Worm (Caenorhabditis elegans) whole organism, L3 larva: ENCODE results near the gene nhr-35.

Source experiments
- aly-2 ChIP-seq: fragments of 150-350 bp; optimal IDR thresholded peaks from 2 replicates; lab custom pipeline; 2014; ENCODE audit warnings: missing biosample characterization, missing genetic modification characterization
- ama-1 ChIP-seq: fragments of 150-350 bp; optimal IDR thresholded peaks from 2 replicates; lab custom pipeline; 2018
- egl-27 ChIP-seq: sonication (generic microtip); optimal IDR thresholded peaks from 4 replicates; lab custom pipeline; 2017; ENCODE audit warnings: missing biosample characterization, missing genetic modification reagents, missing genetic modification characterization
- jun-1 ChIP-seq: fragments of 150-350 bp; optimal IDR thresholded peaks from 2 replicates; lab custom pipeline; 2014; ENCODE audit warnings: missing biosample characterization, missing genetic modification reagents, missing genetic modification characterization
- nfya-1 ChIP-seq: sonication (generic microtip); optimal IDR thresholded peaks from 2 replicates; lab custom pipeline; 2017; ENCODE audit warnings: missing genetic modification characterization, mild to moderate bottlenecking, missing compliant biosample characterization, antibody characterized with exemption, moderate library complexity; ENCODE audit not compliant: insufficient read depth
- nhr-11 ChIP-seq: fragments of 150-350 bp; optimal IDR thresholded peaks from 2 replicates; lab custom pipeline; 2014; ENCODE audit warnings: missing biosample characterization, missing genetic modification characterization
- nhr-12 ChIP-seq: fragments of 150-350 bp; optimal IDR thresholded peaks from 2 replicates; lab custom pipeline; 2014; ENCODE audit warnings: missing biosample characterization, missing genetic modification characterization
- tbx-2 ChIP-seq: sonication (generic microtip); optimal IDR thresholded peaks from 2 replicates; lab custom pipeline; 2016; ENCODE audit warnings: mild to moderate bottlenecking, missing genetic modification characterization, missing compliant biosample characterization

DNA sequence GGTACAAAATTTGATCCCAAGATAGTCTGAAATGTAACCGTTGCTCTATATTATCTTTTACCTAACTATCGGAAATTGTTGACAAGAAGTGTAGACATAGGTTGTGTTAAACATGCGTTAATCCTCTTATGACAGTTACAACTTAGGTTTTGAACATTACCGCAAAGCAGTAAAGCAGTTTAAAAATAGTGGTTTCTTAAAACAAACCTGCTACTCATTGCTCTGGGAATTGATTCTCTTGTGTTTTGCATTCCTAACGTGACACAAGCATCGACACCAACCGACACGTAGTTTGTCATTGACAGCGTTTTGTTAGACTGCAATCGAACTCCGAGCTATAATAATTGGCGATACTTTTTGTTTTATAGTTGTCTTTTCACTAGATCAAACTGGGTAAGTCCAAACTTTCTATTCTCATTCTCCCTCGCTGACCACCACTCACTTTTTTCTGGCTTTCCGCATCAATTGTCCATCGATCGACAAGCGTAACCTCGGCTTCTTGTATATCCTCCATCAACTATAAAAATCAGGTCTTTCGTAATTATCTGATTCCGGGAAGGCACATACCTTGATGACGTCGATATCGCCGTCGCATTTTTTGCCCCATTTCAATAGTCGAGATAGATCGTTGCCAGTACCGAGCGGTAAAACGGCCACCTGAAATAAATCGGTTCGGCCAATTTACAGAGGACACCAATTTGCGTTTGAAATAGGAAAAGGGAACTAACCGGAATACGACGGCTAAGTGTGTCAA lies 36.5 kb upstream of the nhr-35 start:
- TF ChIP-seq egl-27 (tag; lab: Kevin White, UChicago) (no peak), nhr-11 (no peak), nfya-1 (tag; lab: Kevin White, UChicago) (no peak), nhr-12 (tag; lab: Kevin White, UChicago) (no peak), aly-2 (tag; lab: Kevin White, UChicago) (no peak), ama-1 (lab: Kevin White, UChicago) (peak; percentile 64), jun-1 (no peak), tbx-2 (tag; lab: Kevin White, UChicago) (no peak)
